Fruit fly (Drosophila melanogaster) whole organism, wandering third instar larva: ENCODE results near the gene Cyp1.

Source experiments
- Hnf4 ChIP-seq: fragments of 200-800 bp; sonication (Bioruptor generic); optimal IDR thresholded peaks from 2 replicates; lab custom pipeline; 2016; ENCODE audit warnings: missing biosample characterization, mild to moderate bottlenecking, missing genetic modification characterization
- OdsH ChIP-seq: fragments of 200-800 bp; sonication (Bioruptor generic); optimal IDR thresholded peaks from 2 replicates; lab custom pipeline; 2016; ENCODE audit warnings: missing biosample characterization, mild to moderate bottlenecking, missing genetic modification characterization
- Rel ChIP-seq, 2 experiments: fragments of 200-800 bp; sonication (Bioruptor generic) in 1 of 2; optimal IDR thresholded peaks; 2 replicates in 1 of 2; 3 replicates in 1 of 2; lab custom pipeline; 2016 to 2019; ENCODE audit warnings: mild to moderate bottlenecking in 2 of 2, missing biosample characterization in 2 of 2, missing genetic modification characterization in 2 of 2, moderate library complexity in 1 of 2
- br ChIP-seq: fragments of 200-800 bp; sonication (Bioruptor generic); optimal IDR thresholded peaks from 2 replicates; lab custom pipeline; 2016; ENCODE audit warnings: missing biosample characterization, missing genetic modification characterization
- foxo ChIP-seq, 2 experiments: fragments of 200-800 bp; sonication (Bioruptor generic); optimal IDR thresholded peaks; 2 replicates in 1 of 2; 3 replicates in 1 of 2; lab custom pipeline; 2016 to 2017; ENCODE audit warnings: missing biosample characterization in 2 of 2, missing genetic modification characterization in 2 of 2
- fru ChIP-seq: fragments of 200-800 bp; sonication (Bioruptor generic); optimal IDR thresholded peaks from 3 replicates; lab custom pipeline; 2016; ENCODE audit warnings: missing biosample characterization, mild to moderate bottlenecking, missing genetic modification characterization
- h ChIP-seq: fragments of 200-800 bp; sonication (Bioruptor generic); optimal IDR thresholded peaks from 3 replicates; lab custom pipeline; 2016; ENCODE audit warnings: missing biosample characterization, mild to moderate bottlenecking, missing genetic modification characterization
- jim ChIP-seq: fragments of 175-275, 200-325 bp; sonication (Bioruptor generic); optimal IDR thresholded peaks from 2 replicates; lab custom pipeline; 2016; ENCODE audit warnings: missing biosample characterization, mild to moderate bottlenecking, missing genetic modification characterization
- pan ChIP-seq: fragments of >200 bp; optimal IDR thresholded peaks from 2 replicates; lab custom pipeline; 2017
- psq ChIP-seq: fragments of 200-800 bp; sonication (Bioruptor generic); optimal IDR thresholded peaks from 3 replicates; lab custom pipeline; 2017; ENCODE audit warnings: missing biosample characterization, mild to moderate bottlenecking, missing genetic modification characterization, moderate library complexity
- sage ChIP-seq: fragments of 200-800 bp; sonication (Bioruptor generic); optimal IDR thresholded peaks from 2 replicates; lab custom pipeline; 2016; ENCODE audit warnings: missing biosample characterization, mild to moderate bottlenecking, missing genetic modification characterization
- usp ChIP-seq: fragments of >200 bp; optimal IDR thresholded peaks from 2 replicates; lab custom pipeline; 2017; ENCODE audit warnings: missing biosample characterization, missing genetic modification characterization
- woc ChIP-seq: sonication (Bioruptor generic); optimal IDR thresholded peaks from 2 replicates; lab custom pipeline; 2016; ENCODE audit warnings: missing biosample characterization, mild to moderate bottlenecking, missing genetic modification characterization

dm6 chrX:16270795-16271194, 49.4 kb downstream of the Cyp1 start, which contains the start of gene Mfe2:
- peak; percentile 35 for TF ChIP-seq psq (GFP tag; lab: Kevin White, UChicago)
- TF ChIP-seq fru (GFP tag; lab: Kevin White, UChicago) = peak; percentile 39
- TF ChIP-seq usp = no peak
- TF ChIP-seq foxo (GFP tag; optimal IDR thresholded peaks at IDR 0.05; lab: Kevin White, UChicago) = peak in 1 of 2 experiments; percentile 67
- peak; percentile 88 for TF ChIP-seq Hnf4 (GFP tag; lab: Kevin White, UChicago)
- TF ChIP-seq OdsH (GFP tag; lab: Kevin White, UChicago) = peak; percentile 30
- TF ChIP-seq woc (GFP tag; lab: Kevin White, UChicago) = no peak
- TF ChIP-seq h (GFP tag; lab: Kevin White, UChicago) = peak; percentile 64
- TF ChIP-seq br (GFP tag; lab: Kevin White, UChicago) = peak; percentile 40
- no peak for TF ChIP-seq pan (lab: Kevin White, UChicago)
- TF ChIP-seq sage (GFP tag; lab: Kevin White, UChicago) = no peak
- TF ChIP-seq Rel (GFP tag; optimal IDR thresholded peaks at IDR 0.05; lab: Kevin White, UChicago) = no peak
- TF ChIP-seq Rel (tag; optimal IDR thresholded peaks at IDR 0.05; lab: Kevin White, UChicago) = peak; percentile 56
- TF ChIP-seq jim (GFP tag; lab: Kevin White, UChicago) = no peak
